Fruit fly (Drosophila melanogaster) whole organism, pupa: ENCODE results near the gene Ccdc85.
A peak's percentile ranks its signal among the peaks of the same experiment; 100 is the strongest.

Source experiments
- CG10348 ChIP-seq: fragments of 200-800 bp; sonication (Bioruptor generic); IDR thresholded peaks from 2 replicates; pipeline ENCODE4 v1.3.6; 2022; ENCODE audit warnings: missing biosample characterization, missing genetic modification characterization
- CG12605 ChIP-seq: fragments of 200-800 bp; sonication (Bioruptor generic); IDR thresholded peaks from 2 replicates; pipeline ENCODE4 v1.3.6; 2022; ENCODE audit warnings: missing biosample characterization, missing genetic modification characterization
- CG13204 ChIP-seq: fragments of 200-800 bp; sonication (Bioruptor generic); optimal IDR thresholded peaks from 2 replicates; lab custom pipeline; 2018; ENCODE audit warnings: missing biosample characterization, mild to moderate bottlenecking, missing genetic modification characterization, moderate library complexity
- CG14655 ChIP-seq: fragments of 200-800 bp; sonication (Bioruptor generic); optimal IDR thresholded peaks from 3 replicates; lab custom pipeline; 2017; ENCODE audit warnings: mild to moderate bottlenecking, missing biosample characterization, missing genetic modification reagents, missing genetic modification characterization
- CG15710 ChIP-seq: fragments of 200-800 bp; sonication (Bioruptor generic); optimal IDR thresholded peaks from 2 replicates; lab custom pipeline; 2018; ENCODE audit warnings: missing biosample characterization, mild to moderate bottlenecking, missing genetic modification characterization, moderate library complexity
- CG17806 ChIP-seq: fragments of 200-800 bp; sonication (Bioruptor generic); optimal IDR thresholded peaks from 2 replicates; lab custom pipeline; 2018; ENCODE audit warnings: missing biosample characterization, mild to moderate bottlenecking, missing genetic modification characterization, moderate library complexity
- CG32121 ChIP-seq: fragments of 200-800 bp; sonication (Bioruptor generic); IDR thresholded peaks from 2 replicates; pipeline ENCODE4 v1.3.6; 2022; ENCODE audit warnings: missing biosample characterization, missing genetic modification characterization
- CG34367 ChIP-seq: fragments of 200-800 bp; sonication (Bioruptor generic); optimal IDR thresholded peaks from 2 replicates; lab custom pipeline; 2018; ENCODE audit warnings: missing biosample characterization, mild to moderate bottlenecking, missing genetic modification characterization
- CG4496 ChIP-seq: fragments of 200-800 bp; sonication (Bioruptor generic); IDR thresholded peaks from 3 replicates; pipeline ENCODE4 v1.3.6; 2022; ENCODE audit warnings: missing biosample characterization, missing genetic modification characterization
- CG8159 ChIP-seq: fragments of 200-800 bp; sonication (Bioruptor generic); optimal IDR thresholded peaks from 3 replicates; lab custom pipeline; 2018; ENCODE audit warnings: missing biosample characterization, mild to moderate bottlenecking, missing genetic modification characterization, moderate library complexity
- CG8301 ChIP-seq: fragments of 200-800 bp; sonication (Bioruptor generic); optimal IDR thresholded peaks from 2 replicates; lab custom pipeline; 2018; ENCODE audit warnings: missing biosample characterization, mild to moderate bottlenecking, missing genetic modification characterization
- CG9948 ChIP-seq: fragments of 200-800 bp; sonication (Bioruptor generic); optimal IDR thresholded peaks from 2 replicates; lab custom pipeline; 2018; ENCODE audit warnings: missing biosample characterization, mild to moderate bottlenecking, missing genetic modification characterization, moderate library complexity
- D1 ChIP-seq: fragments of 200-800 bp; sonication (Bioruptor generic); optimal IDR thresholded peaks from 2 replicates; lab custom pipeline; 2018; ENCODE audit warnings: missing biosample characterization, mild to moderate bottlenecking, missing genetic modification characterization, moderate library complexity
- EcR ChIP-seq: fragments of 200-800 bp; sonication (Bioruptor generic); optimal IDR thresholded peaks from 3 replicates; lab custom pipeline; 2019; ENCODE audit warnings: missing biosample characterization, missing genetic modification characterization, mild to moderate bottlenecking, moderate library complexity, missing genetic modification reagents
- Ets98B ChIP-seq: fragments of 200-800 bp; sonication (Bioruptor generic); IDR thresholded peaks from 2 replicates; pipeline ENCODE4 v1.3.6; 2022; ENCODE audit warnings: missing biosample characterization, missing genetic modification characterization
- Pif1A ChIP-seq: fragments of 200-800 bp; sonication (Bioruptor generic); optimal IDR thresholded peaks from 3 replicates; lab custom pipeline; 2016; ENCODE audit warnings: missing biosample characterization, missing genetic modification characterization
- Pif1B ChIP-seq: fragments of 200-800 bp; sonication (Bioruptor generic); optimal IDR thresholded peaks from 3 replicates; lab custom pipeline; 2016; ENCODE audit warnings: missing biosample characterization, missing genetic modification characterization
- Snoo ChIP-seq: fragments of 200-800 bp; sonication (Bioruptor generic); optimal IDR thresholded peaks from 3 replicates; lab custom pipeline; 2017; ENCODE audit warnings: missing biosample characterization, mild to moderate bottlenecking, missing genetic modification characterization, inconsistent platforms
- fd96Ca ChIP-seq: fragments of 200-800 bp; sonication (Bioruptor generic); IDR thresholded peaks from 3 replicates; pipeline ENCODE4 v1.3.6; 2022; ENCODE audit warnings: missing biosample characterization, missing genetic modification characterization
- gl ChIP-seq: fragments of 200-800 bp; sonication (Bioruptor generic); optimal IDR thresholded peaks from 2 replicates; lab custom pipeline; 2018; ENCODE audit warnings: missing biosample characterization, mild to moderate bottlenecking, missing genetic modification characterization
- rn ChIP-seq: fragments of 200-800 bp; sonication (Bioruptor generic); IDR thresholded peaks from 2 replicates; pipeline ENCODE4 v1.3.6; 2022; ENCODE audit warnings: missing biosample characterization, missing genetic modification characterization

Gene Ccdc85

dm6 chr2L:3037153-3037579, 38.1 kb downstream of the Ccdc85 start, which contains the start of the genes CG17260 and SerRS:
TSS of gene CG17260 (plus strand) at chr2L:3037230.
TSS of gene SerRS (minus strand) at chr2L:3037403.
- TF ChIP-seq EcR (GFP tag; lab: Kevin White, UChicago): no peak
- TF ChIP-seq fd96Ca (GFP tag; lab: Robert Waterston, UW): peak; percentile 76
- TF ChIP-seq CG8301: peak; percentile 86
- no peak for TF ChIP-seq D1
- TF ChIP-seq rn (GFP tag; lab: Robert Waterston, UW): peak; percentile 82
- TF ChIP-seq CG15710 (tag; lab: Kevin White, UChicago): peak; percentile 89
- TF ChIP-seq gl: peak; percentile 61
- TF ChIP-seq CG32121 (GFP tag; lab: Robert Waterston, UW): peak; percentile 91
- peak; percentile 90 for TF ChIP-seq CG10348 (GFP tag; lab: Robert Waterston, UW)
- TF ChIP-seq Pif1B (GFP tag; lab: Kevin White, UChicago): peak; percentile 84
- peak; percentile 81 for TF ChIP-seq Snoo (tag; lab: Kevin White, UChicago)
- TF ChIP-seq Ets98B (GFP tag; lab: Robert Waterston, UW): peak; percentile 82
- TF ChIP-seq CG8159: peak; percentile 86
- TF ChIP-seq CG9948 (tag; lab: Kevin White, UChicago): peak; percentile 90
- no peak for TF ChIP-seq CG14655 (GFP tag; lab: Kevin White, UChicago)
- peak; percentile 76 for TF ChIP-seq CG34367 (tag; lab: Kevin White, UChicago)
- TF ChIP-seq Pif1A (GFP tag; lab: Kevin White, UChicago): no peak
- peak; percentile 91 for TF ChIP-seq CG4496 (GFP tag; lab: Robert Waterston, UW)
- no peak for TF ChIP-seq CG13204
- TF ChIP-seq CG12605 (GFP tag; lab: Robert Waterston, UW): peak; percentile 66
- peak; percentile 90 for TF ChIP-seq CG17806 (tag; lab: Kevin White, UChicago)
- TF ChIP-seq, all 21 proteins: peak for 16

dm6 chr2L:3039774-3040173, 40.7 kb downstream of the Ccdc85 start, which contains the start of the genes cnir and CG17221:
TSS of gene cnir (minus strand) at chr2L:3039812.
TSS of gene CG17221 (plus strand) at chr2L:3039976.
- TF ChIP-seq CG4496 (GFP tag; lab: Robert Waterston, UW) (peak; percentile 56; the same call in 2 of the 3 replicates), CG32121 (GFP tag; lab: Robert Waterston, UW) (no peak), D1 (no peak), Ets98B (GFP tag; lab: Robert Waterston, UW) (no peak; the same call in 1 of the 2 replicates), CG10348 (GFP tag; lab: Robert Waterston, UW) (no peak), CG15710 (tag; lab: Kevin White, UChicago) (peak; percentile 58), Snoo (tag; lab: Kevin White, UChicago) (peak; percentile 46), fd96Ca (GFP tag; lab: Robert Waterston, UW) (peak; percentile 60; the same call in 2 of the 3 replicates), CG9948 (tag; lab: Kevin White, UChicago) (peak; percentile 35), Pif1A (GFP tag; lab: Kevin White, UChicago) (peak; percentile 61), CG34367 (tag; lab: Kevin White, UChicago) (peak; percentile 49), Pif1B (GFP tag; lab: Kevin White, UChicago) (peak; percentile 73), CG17806 (tag; lab: Kevin White, UChicago) (peak; percentile 53), CG8159 (peak; percentile 47)

dm6 chr2L:3041918-3042615, 43.0 kb downstream of the Ccdc85 start, which contains the start of gene CG17261:
TSS of gene CG17261 (plus strand) at chr2L:3042551.
- TF ChIP-seq gl (no peak), CG9948 (tag; lab: Kevin White, UChicago) (no peak), fd96Ca (GFP tag; lab: Robert Waterston, UW) (no peak), Ets98B (GFP tag; lab: Robert Waterston, UW) (no peak), rn (GFP tag; lab: Robert Waterston, UW) (no peak), CG14655 (GFP tag; lab: Kevin White, UChicago) (no peak), CG10348 (GFP tag; lab: Robert Waterston, UW) (no peak), CG32121 (GFP tag; lab: Robert Waterston, UW) (0 out of 2 replicates have a peak, but pooled peaks have one; percentile 22), CG8159 (no peak)

- TF ChIP-seq CG10348 (GFP tag; lab: Robert Waterston, UW) (no peak), CG9948 (tag; lab: Kevin White, UChicago) (no peak), gl (no peak), CG14655 (GFP tag; lab: Kevin White, UChicago) (no peak), CG32121 (GFP tag; lab: Robert Waterston, UW) (no peak), CG13204 (no peak), Pif1B (GFP tag; lab: Kevin White, UChicago) (no peak), fd96Ca (GFP tag; lab: Robert Waterston, UW) (no peak), CG17806 (tag; lab: Kevin White, UChicago) (no peak), CG15710 (tag; lab: Kevin White, UChicago) (no peak), Ets98B (GFP tag; lab: Robert Waterston, UW) (no peak), Snoo (tag; lab: Kevin White, UChicago) (no peak), CG34367 (tag; lab: Kevin White, UChicago) (no peak), CG8301 (no peak), CG8159 (no peak)
These were observed 44.6 kb downstream of the Ccdc85 start, which contains the start of gene FASN2 for dm6 chr2L:3043647-3044046. TSS of gene FASN2 (plus strand) at chr2L:3043947.
